Worm (Caenorhabditis elegans) whole organism, early embryonic: ENCODE results near the gene rnp-1.

Experiments
- ama-1 ChIP-seq: fragments of 150-350 bp; optimal IDR thresholded peaks from 2 replicates; lab custom pipeline; 2014
- ceh-13 ChIP-seq: fragments of 200-800 bp; sonication (Bioruptor generic); optimal IDR thresholded peaks from 2 replicates; lab custom pipeline; 2018; ENCODE audit warnings: mild to moderate bottlenecking, missing genetic modification characterization, missing compliant biosample characterization
- ceh-36 ChIP-seq: sonication (generic microtip); optimal IDR thresholded peaks from 2 replicates; lab custom pipeline; 2016; ENCODE audit warnings: missing genetic modification characterization, inconsistent platforms, missing compliant biosample characterization
- flt-1 ChIP-seq: fragments of 200-800 bp; sonication (Bioruptor generic); IDR thresholded peaks from 2 replicates; pipeline ENCODE4 v1.3.6; 2022; ENCODE audit warnings: missing genetic modification characterization, missing compliant biosample characterization

ce11 chrV:12161157-12161556 lies 30.9 kb upstream of the rnp-1 start:
- TF ChIP-seq ceh-36 (no peak), flt-1 (no peak), ama-1 (lab: Kevin White, UChicago) (no peak), ceh-13 (GFP tag; lab: Kevin White, UChicago) (no peak)
